Worm (Caenorhabditis elegans): ENCODE results near the gene hpd-1.

DNA sequence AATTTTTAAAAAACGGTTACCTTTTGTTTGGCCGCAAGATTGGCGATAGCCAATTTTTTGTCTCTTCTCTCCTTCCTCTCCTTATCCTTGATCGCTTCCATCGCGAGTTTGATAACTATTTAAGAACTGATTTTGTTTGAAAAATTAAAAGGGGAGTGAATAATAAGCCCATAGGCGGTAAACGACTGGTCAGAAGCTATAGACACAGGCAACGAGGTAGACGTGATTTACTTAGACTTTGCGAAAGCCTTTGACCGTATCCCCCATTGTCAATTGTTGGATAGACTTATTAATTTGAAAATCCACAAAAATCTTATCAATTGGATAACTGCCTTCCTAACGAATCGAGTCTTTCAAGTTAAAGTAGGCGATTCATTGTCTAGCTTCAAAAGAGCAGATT, 50.9 kb downstream of the hpd-1 start, which contains the start of gene Y45F3A.5:
- TF ChIP-seq tra-4 (tag; optimal IDR thresholded peaks at IDR 0.05): no peak
- no peak for TF ChIP-seq ama-1 (optimal IDR thresholded peaks at IDR 0.05)
- no peak for TF ChIP-seq pes-1 (GFP tag; IDR thresholded peaks at IDR 0.05)
- no peak for TF ChIP-seq sea-1 (GFP tag; conservative IDR thresholded peaks at IDR 0.05)
- TF ChIP-seq tbx-37 (GFP tag; conservative IDR thresholded peaks at IDR 0.05): no peak
- no peak for TF ChIP-seq flt-1 (GFP tag; IDR thresholded peaks at IDR 0.05)

Measured in whole organism, early embryonic.